Worm (Caenorhabditis elegans) whole organism, mixed stage, embryonic: ENCODE measurements around the gene F20D6.9.

Source experiments
- M03D4.4 ChIP-seq: sonication (generic microtip); optimal IDR thresholded peaks from 2 replicates; lab custom pipeline; 2017; ENCODE audit warnings: mild to moderate bottlenecking, missing genetic modification characterization, missing compliant biosample characterization
- blmp-1 ChIP-seq: fragments of 150-350 bp; optimal IDR thresholded peaks from 2 replicates; lab custom pipeline; 2014; ENCODE audit warnings: missing biosample characterization, missing genetic modification characterization
- ceh-39 ChIP-seq: fragments of 150-350 bp; optimal IDR thresholded peaks from 2 replicates; lab custom pipeline; 2014; ENCODE audit warnings: missing biosample characterization, missing genetic modification characterization
- ces-1 ChIP-seq: fragments of 150-350 bp; optimal IDR thresholded peaks from 2 replicates; lab custom pipeline; 2014; ENCODE audit warnings: missing biosample characterization, missing genetic modification reagents, missing genetic modification characterization
- drap-1 ChIP-seq: fragments of 200-800 bp; sonication (Bioruptor generic); optimal IDR thresholded peaks from 3 replicates; lab custom pipeline; 2018; ENCODE audit warnings: mild to moderate bottlenecking, missing genetic modification characterization, missing compliant biosample characterization
- elt-1 ChIP-seq: sonication (generic microtip); optimal IDR thresholded peaks from 2 replicates; lab custom pipeline; 2017; ENCODE audit warnings: missing genetic modification characterization, mild to moderate bottlenecking, missing compliant biosample characterization, antibody characterized with exemption, moderate library complexity, borderline replicate concordance; ENCODE audit not compliant: insufficient read depth
- elt-3 ChIP-seq: fragments of 150-350 bp; optimal IDR thresholded peaks from 2 replicates; lab custom pipeline; 2014; ENCODE audit warnings: missing biosample characterization, missing genetic modification characterization
- flh-1 ChIP-seq: fragments of 200-800 bp; sonication (Bioruptor generic); optimal IDR thresholded peaks from 2 replicates; lab custom pipeline; 2018; ENCODE audit warnings: mild to moderate bottlenecking, missing genetic modification characterization, moderate library complexity, missing compliant biosample characterization
- ham-2 ChIP-seq: fragments of 200-800 bp; sonication (Bioruptor generic); optimal IDR thresholded peaks from 2 replicates; lab custom pipeline; 2018; ENCODE audit warnings: mild to moderate bottlenecking, missing genetic modification characterization, missing compliant biosample characterization
- hlh-1 ChIP-seq: fragments of 150-350 bp; optimal IDR thresholded peaks from 2 replicates; lab custom pipeline; 2014; ENCODE audit warnings: missing biosample characterization, missing genetic modification reagents, missing genetic modification characterization
- lin-13 ChIP-seq: fragments of 150-350 bp; optimal IDR thresholded peaks from 2 replicates; lab custom pipeline; 2014; ENCODE audit warnings: missing biosample characterization, missing genetic modification characterization
- lin-32 ChIP-seq: fragments of 200-800 bp; sonication (Bioruptor generic); optimal IDR thresholded peaks from 2 replicates; lab custom pipeline; 2018; ENCODE audit warnings: mild to moderate bottlenecking, missing genetic modification characterization, missing compliant biosample characterization
- lsy-2 ChIP-seq: fragments of 150-350 bp; optimal IDR thresholded peaks from 2 replicates; lab custom pipeline; 2014; ENCODE audit warnings: missing biosample characterization, missing genetic modification characterization
- mab-5 ChIP-seq: fragments of 150-350 bp; optimal IDR thresholded peaks from 2 replicates; lab custom pipeline; 2014; ENCODE audit warnings: missing biosample characterization, missing genetic modification characterization
- mep-1 ChIP-seq: fragments of 150-350 bp; optimal IDR thresholded peaks from 2 replicates; lab custom pipeline; 2017; ENCODE audit warnings: missing biosample characterization, missing genetic modification reagents, missing genetic modification characterization, inconsistent platforms
- mls-2 ChIP-seq: sonication (generic microtip); optimal IDR thresholded peaks from 2 replicates; lab custom pipeline; 2016; ENCODE audit warnings: mild to moderate bottlenecking, missing genetic modification characterization, moderate library complexity, missing compliant biosample characterization
- nhr-12 ChIP-seq: fragments of 150-350 bp; optimal IDR thresholded peaks from 2 replicates; lab custom pipeline; 2014; ENCODE audit warnings: missing biosample characterization, missing genetic modification characterization
- nhr-2 ChIP-seq: fragments of 150-350 bp; optimal IDR thresholded peaks from 2 replicates; lab custom pipeline; 2014; ENCODE audit warnings: missing biosample characterization, missing genetic modification characterization
- nhr-237 ChIP-seq: fragments of 150-350 bp; optimal IDR thresholded peaks from 2 replicates; lab custom pipeline; 2014; ENCODE audit warnings: missing biosample characterization, missing genetic modification characterization
- nhr-28 ChIP-seq: fragments of 150-350 bp; optimal IDR thresholded peaks from 2 replicates; lab custom pipeline; 2014; ENCODE audit warnings: missing biosample characterization, missing genetic modification characterization
- nhr-76 ChIP-seq: sonication (generic microtip); optimal IDR thresholded peaks from 2 replicates; lab custom pipeline; 2017; ENCODE audit warnings: missing biosample characterization, missing genetic modification characterization
- pha-4 ChIP-seq: fragments of 150-350 bp; optimal IDR thresholded peaks from 2 replicates; lab custom pipeline; 2018; ENCODE audit warnings: missing biosample characterization, missing genetic modification reagents, missing genetic modification characterization
- sem-2 ChIP-seq: fragments of 200-800 bp; sonication (Bioruptor generic); optimal IDR thresholded peaks from 2 replicates; lab custom pipeline; 2018; ENCODE audit warnings: mild to moderate bottlenecking, missing genetic modification characterization, missing compliant biosample characterization
- sptf-1 ChIP-seq: sonication (generic microtip); optimal IDR thresholded peaks from 2 replicates; lab custom pipeline; 2017; ENCODE audit warnings: mild to moderate bottlenecking, missing genetic modification characterization, moderate library complexity, missing compliant biosample characterization
- tbx-8 ChIP-seq: fragments of 200-800 bp; sonication (Bioruptor generic); optimal IDR thresholded peaks from 2 replicates; lab custom pipeline; 2018; ENCODE audit warnings: mild to moderate bottlenecking, missing genetic modification characterization, moderate library complexity, missing compliant biosample characterization
- unc-120 ChIP-seq: sonication (generic microtip); optimal IDR thresholded peaks from 2 replicates; lab custom pipeline; 2017; ENCODE audit warnings: missing genetic modification characterization, missing compliant biosample characterization; ENCODE audit not compliant: poor library complexity, severe bottlenecking
- unc-39 ChIP-seq: fragments of 150-350 bp; optimal IDR thresholded peaks from 2 replicates; lab custom pipeline; 2014; ENCODE audit warnings: missing biosample characterization, missing genetic modification characterization
- zip-8 ChIP-seq: fragments of 150-350 bp; optimal IDR thresholded peaks from 2 replicates; lab custom pipeline; 2014; ENCODE audit warnings: missing biosample characterization, missing genetic modification characterization

The F20D6.9 gene

ce11 chrV:8221083-8221538, 43.9 kb upstream of the F20D6.9 start, which contains the start of the genes cogc-6 and air-1:
Gene cogc-6, minus strand, starts transcription at chrV:8221316.
Gene air-1, plus strand, starts transcription at chrV:8221488.
- no peak for TF ChIP-seq flh-1 (GFP tag; lab: Kevin White, UChicago)
- TF ChIP-seq sptf-1 (tag; lab: Kevin White, UChicago): no peak
- peak; percentile 35 for TF ChIP-seq pha-4 (tag; lab: Kevin White, UChicago)
- TF ChIP-seq mep-1 (tag; lab: Kevin White, UChicago): peak; percentile 8
- TF ChIP-seq, all 35 proteins: peak for 2

- TF ChIP-seq nhr-12 (no peak), elt-1 (tag; lab: Kevin White, UChicago) (no peak), unc-39 (tag; lab: Kevin White, UChicago) (no peak)
- TF ChIP-seq, all 35 proteins: peak for 0
Observed at ce11 chrV:8219550-8219949, 42.3 kb upstream of the F20D6.9 start.

- TF ChIP-seq ces-1 (GFP tag; lab: Kevin White, UChicago) (peak; percentile 3), elt-1 (tag; lab: Kevin White, UChicago) (no peak)
Observed at ce11 chrV:8217661-8218265, 40.5 kb upstream of the F20D6.9 start, which contains the start of gene K07C11.8. Gene K07C11.8, minus strand, starts transcription at chrV:8217884.

- TF ChIP-seq mab-5 (tag; lab: Kevin White, UChicago) (no peak), unc-120 (tag; lab: Kevin White, UChicago) (no peak), hlh-1 (no peak), flh-1 (GFP tag; lab: Kevin White, UChicago) (no peak), ham-2 (GFP tag; lab: Kevin White, UChicago) (no peak), tbx-8 (GFP tag; lab: Kevin White, UChicago) (no peak), nhr-237 (tag; lab: Kevin White, UChicago) (no peak), unc-39 (tag; lab: Kevin White, UChicago) (no peak), elt-3 (tag; lab: Kevin White, UChicago) (no peak), nhr-76 (no peak), pha-4 (tag; lab: Kevin White, UChicago) (no peak), sptf-1 (tag; lab: Kevin White, UChicago) (no peak), blmp-1 (tag; lab: Kevin White, UChicago) (no peak), M03D4.4 (no peak), mep-1 (tag; lab: Kevin White, UChicago) (no peak), nhr-12 (no peak)
Observed at ce11 chrV:8217118-8217517, 39.9 kb upstream of the F20D6.9 start.

- TF ChIP-seq mls-2 (no peak), sem-2 (GFP tag; lab: Kevin White, UChicago) (no peak), lin-32 (GFP tag; lab: Kevin White, UChicago) (no peak), mep-1 (tag; lab: Kevin White, UChicago) (no peak), elt-1 (tag; lab: Kevin White, UChicago) (no peak), zip-8 (tag; lab: Kevin White, UChicago) (no peak), nhr-2 (tag; lab: Kevin White, UChicago) (no peak), nhr-237 (tag; lab: Kevin White, UChicago) (no peak), ceh-39 (tag; lab: Kevin White, UChicago) (no peak), ham-2 (GFP tag; lab: Kevin White, UChicago) (no peak)
Observed at ce11 chrV:8215158-8215557, 37.9 kb upstream of the F20D6.9 start.

ce11 chrV:8213868-8214267, 36.6 kb upstream of the F20D6.9 start, which contains the start of gene K07C11.7:
Gene K07C11.7, minus strand, starts transcription at chrV:8213968.
- TF ChIP-seq M03D4.4 (no peak), ham-2 (GFP tag; lab: Kevin White, UChicago) (no peak), lsy-2 (tag; lab: Kevin White, UChicago) (no peak), nhr-2 (tag; lab: Kevin White, UChicago) (no peak), nhr-12 (no peak), tbx-8 (GFP tag; lab: Kevin White, UChicago) (no peak), ces-1 (GFP tag; lab: Kevin White, UChicago) (no peak), blmp-1 (tag; lab: Kevin White, UChicago) (no peak), zip-8 (tag; lab: Kevin White, UChicago) (no peak), sem-2 (GFP tag; lab: Kevin White, UChicago) (no peak), lin-13 (tag; lab: Kevin White, UChicago) (no peak), drap-1 (GFP tag; lab: Kevin White, UChicago) (no peak), ceh-39 (tag; lab: Kevin White, UChicago) (no peak), mls-2 (no peak), nhr-28 (no peak)
